Fruit fly (Drosophila melanogaster): Measurements from ENCODE around the gene CG3021.

dm6 chrX:990218-990617 is 36.4 kb upstream of the CG3021 start, which contains the start of gene CG18823:
- TF ChIP-seq Dll (optimal IDR thresholded peaks at IDR 0.05) (no peak), pan (optimal IDR thresholded peaks at IDR 0.05) (no peak), usp (GFP tag; optimal IDR thresholded peaks at IDR 0.05) (no peak), psq (optimal IDR thresholded peaks at IDR 0.05) (no peak), CG8478 (optimal IDR thresholded peaks at IDR 0.05) (no peak)

Measured in whole organism.